Worm (Caenorhabditis elegans): ENCODE results near the gene spp-8.

spp-8 gene

DNA sequence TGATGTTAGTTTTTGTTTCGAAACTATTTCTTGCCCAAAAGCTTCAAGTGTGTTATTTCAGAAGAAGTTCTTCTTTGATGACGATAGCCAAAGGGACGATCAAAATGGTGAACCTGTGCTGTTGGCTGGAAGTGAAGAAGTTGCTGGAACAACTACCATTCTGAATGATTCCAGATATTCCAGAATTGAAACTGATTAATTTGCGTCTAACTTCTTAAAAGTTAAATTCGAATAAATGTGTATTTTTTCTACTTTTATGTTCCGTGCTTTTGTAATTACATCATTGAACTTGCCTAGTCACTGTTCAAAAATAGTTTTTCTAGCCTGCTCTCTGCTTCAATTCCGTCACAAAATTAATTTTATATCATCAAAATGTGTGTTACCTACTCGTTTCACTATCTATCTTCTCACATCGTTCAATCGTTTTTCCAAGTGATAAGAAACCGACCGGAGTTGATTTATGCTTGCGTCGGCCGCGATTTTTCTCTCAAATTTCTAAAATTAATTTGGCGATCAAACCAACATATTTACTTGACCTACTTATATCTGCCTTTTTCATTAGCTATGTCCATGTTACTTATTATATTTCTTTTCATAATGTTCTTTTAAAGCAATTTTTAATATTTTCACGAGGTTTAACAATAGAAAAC is 6.3 kb upstream of the spp-8 start:
- TF ChIP-seq unc-62 (GFP tag; optimal IDR thresholded peaks at IDR 0.05), result no peak

DNA sequence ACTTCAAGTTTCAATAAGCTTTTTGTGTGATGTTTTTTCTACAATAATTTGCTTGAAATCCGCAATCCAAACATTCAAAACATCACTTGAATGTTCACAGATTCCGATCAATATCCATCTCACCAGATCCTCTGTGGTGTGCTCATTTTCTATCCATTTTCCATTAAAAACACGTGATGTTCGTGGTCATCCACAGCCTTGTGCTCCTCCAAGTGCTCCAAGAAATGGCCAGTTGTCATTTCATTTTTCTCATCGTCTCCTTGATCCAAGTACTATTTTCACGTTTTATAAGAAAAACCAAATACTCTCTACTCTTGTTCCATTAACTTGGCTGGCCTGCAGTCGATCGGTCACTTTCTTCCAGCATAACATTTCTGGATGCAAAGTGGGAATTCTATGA is 5.3 kb upstream of the spp-8 start:
- TF ChIP-seq unc-62 (GFP tag; optimal IDR thresholded peaks at IDR 0.05), result no peak

DNA sequence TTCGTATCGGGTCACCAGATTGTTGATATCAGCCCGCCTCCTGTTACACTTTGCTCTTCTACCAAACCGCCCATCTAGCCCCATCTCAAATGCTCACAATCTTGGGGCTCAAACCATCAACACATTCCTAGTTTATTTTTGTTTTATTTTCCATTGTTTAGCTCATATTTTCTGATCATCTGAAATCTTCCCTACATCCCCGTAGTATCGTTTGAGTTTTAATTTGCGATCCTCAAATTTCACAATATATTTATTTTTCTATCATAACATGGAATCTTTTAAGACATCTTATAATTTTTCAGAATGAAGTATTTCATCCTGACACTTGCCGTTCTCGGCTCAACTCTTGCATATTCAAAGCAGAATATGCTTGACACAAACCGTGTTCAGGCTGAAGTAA is 4.6 kb upstream of the spp-8 start, which contains the start of gene spp-10:
Gene spp-10, plus strand, starts transcription at position 301 of the 400 bp plus-strand sequence.
- no peak for TF ChIP-seq unc-62 (GFP tag; optimal IDR thresholded peaks at IDR 0.05)

DNA sequence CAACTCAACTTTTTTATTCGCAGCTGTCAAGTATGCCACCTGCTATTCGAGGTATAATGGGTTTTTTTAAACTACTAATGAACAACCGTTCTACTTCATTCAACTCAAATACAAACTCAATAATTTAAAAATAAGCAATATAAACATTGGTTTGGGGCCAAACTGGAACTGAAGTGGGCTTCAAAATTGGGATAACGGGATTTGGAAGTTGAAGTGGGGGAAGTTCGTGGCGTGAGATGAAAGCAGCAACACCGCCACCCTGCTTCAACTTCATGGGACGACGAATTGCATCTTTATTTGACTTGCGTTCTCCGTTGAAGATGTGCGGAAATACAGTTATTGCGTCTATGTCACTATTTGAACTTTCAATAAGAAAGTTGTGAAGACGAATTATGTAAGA is 2.9 kb upstream of the spp-8 start:
- no peak for TF ChIP-seq unc-62 (GFP tag; optimal IDR thresholded peaks at IDR 0.05)

DNA sequence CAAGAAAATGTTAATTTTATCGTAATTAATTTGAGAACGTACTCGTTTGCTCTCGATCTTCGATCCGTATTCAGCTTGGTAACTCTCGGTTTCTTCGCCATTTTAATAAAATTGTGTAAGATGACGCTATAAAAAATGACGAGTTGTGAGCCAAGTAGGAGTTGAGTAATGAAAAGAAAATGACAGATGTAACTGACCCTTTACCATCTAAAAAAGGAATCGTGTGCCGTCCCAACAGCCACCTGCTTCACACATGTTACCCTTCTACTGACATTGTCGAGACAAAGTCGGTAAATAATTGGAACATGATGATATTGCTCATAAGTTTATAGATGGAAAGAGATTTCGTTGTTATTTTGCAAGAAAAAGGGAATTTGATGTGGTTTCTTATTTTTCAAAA is 2.1 kb upstream of the spp-8 start, which contains the start of gene hlh-12:
Gene hlh-12, minus strand, starts transcription at position 101 of the 400 bp plus-strand sequence.
- no peak for TF ChIP-seq unc-62 (GFP tag; optimal IDR thresholded peaks at IDR 0.05)

DNA sequence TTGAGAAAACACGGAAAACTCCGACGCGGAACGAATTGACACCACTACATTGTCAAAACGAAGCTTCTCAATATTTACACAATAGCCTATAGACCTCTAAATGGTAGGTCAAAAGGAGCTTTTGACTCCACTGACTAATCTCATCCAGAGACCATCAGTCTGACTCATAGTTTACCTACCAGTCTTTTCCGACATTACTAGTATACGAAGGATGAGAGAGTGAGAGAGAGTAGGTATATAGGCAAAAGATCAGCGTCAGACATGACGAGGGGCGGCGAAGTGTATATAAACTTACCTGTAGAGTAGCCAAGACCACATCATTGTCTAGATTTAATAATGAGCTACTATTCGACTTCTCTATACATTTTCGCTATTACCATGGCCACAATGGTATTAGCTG is 5.7 kb downstream of the spp-8 start, which contains the start of gene srlf-3:
Gene srlf-3, plus strand, starts transcription at position 301 of the 400 bp plus-strand sequence.
- TF ChIP-seq unc-62 (GFP tag; optimal IDR thresholded peaks at IDR 0.05), result no peak

DNA sequence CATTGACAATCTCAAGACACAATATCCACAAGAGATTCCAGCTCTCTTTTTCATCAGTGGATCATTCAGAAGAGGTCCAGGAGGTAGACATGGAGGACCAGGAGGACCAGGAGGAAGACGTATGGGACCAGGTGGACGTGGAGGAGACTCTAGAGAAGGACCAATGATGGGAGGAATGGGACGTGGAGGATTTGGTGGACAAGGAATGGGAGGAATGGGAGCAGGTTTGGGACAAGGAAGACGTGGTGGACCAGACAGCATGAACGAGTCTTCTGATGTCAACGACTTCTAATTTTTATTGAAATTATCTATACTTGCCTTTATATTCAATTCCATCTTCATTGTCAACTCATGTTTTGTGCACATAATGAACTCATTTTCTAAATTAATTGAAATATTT is 6.6 kb downstream of the spp-8 start:
- no peak for TF ChIP-seq unc-62 (GFP tag; optimal IDR thresholded peaks at IDR 0.05)

DNA sequence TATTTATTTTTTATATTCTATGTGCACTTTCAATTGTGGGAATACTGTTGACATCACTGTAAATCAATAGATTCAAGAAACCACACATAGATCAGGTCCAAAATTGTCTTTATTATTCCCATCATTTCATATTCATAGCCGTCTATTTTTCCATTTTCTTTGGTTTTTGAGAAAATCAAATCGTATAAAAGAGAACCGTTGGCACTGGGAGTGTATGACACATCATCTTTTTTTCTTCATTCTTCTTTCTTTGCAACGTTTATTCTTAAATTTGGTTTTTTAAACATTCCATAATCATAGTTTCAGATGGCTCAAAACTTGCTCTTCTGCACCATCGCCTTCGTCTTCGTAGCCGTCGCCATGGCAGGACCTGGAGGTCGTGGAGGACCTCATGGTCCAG is 8.5 kb downstream of the spp-8 start, which contains the start of gene srlf-2:
Gene srlf-2, plus strand, starts transcription at position 301 of the 400 bp plus-strand sequence.
- TF ChIP-seq unc-62 (GFP tag; optimal IDR thresholded peaks at IDR 0.05), result no peak

DNA sequence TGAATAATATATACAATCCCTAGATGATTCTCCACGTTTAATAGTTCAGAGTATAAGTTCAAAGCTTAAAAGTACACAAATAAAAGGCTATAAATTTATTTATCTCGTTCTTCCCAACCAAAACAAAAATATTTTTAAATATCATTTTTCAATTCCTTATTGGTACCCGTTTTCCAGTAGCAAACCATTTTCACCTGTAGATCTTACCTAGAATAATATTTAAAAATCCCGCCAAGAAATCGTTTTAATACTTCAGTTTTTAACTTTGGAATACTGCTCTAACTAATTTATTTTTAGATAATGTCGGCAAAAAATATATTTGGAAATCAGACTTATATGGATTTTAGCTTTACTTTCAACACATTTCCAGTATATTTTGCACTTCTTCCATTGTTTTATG is 10.8 kb downstream of the spp-8 start, which contains the start of gene sru-7:
Gene sru-7, plus strand, starts transcription at position 301 of the 400 bp plus-strand sequence.
- TF ChIP-seq unc-62 (GFP tag; optimal IDR thresholded peaks at IDR 0.05), result no peak

DNA sequence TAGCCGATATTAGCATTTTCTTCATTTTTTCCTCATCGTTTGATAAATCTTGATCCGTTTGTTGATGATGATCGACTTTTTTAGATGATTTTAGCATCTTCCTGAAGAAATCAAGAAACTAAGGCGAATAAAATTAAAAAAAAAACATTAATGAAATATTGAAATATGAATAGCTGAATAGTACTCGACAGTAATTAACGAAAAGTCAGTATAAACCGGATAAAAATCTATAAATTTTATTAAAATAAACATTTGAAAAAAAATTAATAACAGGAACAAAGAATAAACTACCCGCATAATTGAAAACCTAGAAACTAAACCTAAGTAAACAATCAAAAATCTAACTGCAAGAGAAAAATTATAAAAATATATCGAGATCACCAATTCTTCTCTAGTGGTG is 14.8 kb downstream of the spp-8 start, which contains the start of gene C28C12.12:
Gene C28C12.12, minus strand, starts transcription at position 101 of the 400 bp plus-strand sequence.
- TF ChIP-seq unc-62 (GFP tag; optimal IDR thresholded peaks at IDR 0.05), result no peak

DNA sequence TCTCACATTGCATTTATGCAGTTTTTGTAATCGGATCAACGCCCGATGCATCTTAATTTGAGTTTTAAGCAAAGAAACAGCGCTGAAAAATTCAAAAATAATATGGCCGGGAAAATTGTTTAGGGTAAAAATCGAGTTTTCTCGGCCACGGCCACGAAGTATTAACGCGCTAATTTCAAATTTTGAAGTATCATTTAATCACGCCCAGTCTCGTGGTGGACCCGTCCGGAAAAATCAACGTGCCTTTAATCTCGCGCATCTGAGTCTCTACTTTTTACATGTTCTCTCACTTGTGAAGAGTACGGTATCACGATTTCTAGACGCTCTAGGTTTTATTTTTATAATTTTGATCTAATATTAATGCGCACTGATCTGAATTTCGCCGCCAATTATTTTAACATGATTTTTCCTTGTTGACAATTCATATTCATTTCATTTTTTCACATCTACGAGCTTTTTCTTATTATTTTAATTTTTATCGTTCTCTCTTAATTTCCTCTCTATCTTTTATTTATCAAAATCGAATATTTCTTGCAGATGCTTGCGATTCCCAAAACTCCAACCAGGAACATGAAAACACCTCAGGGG is 17.4 kb downstream of the spp-8 start, which contains the start of the genes acdh-13 and mesp-1:
Gene acdh-13, minus strand, starts transcription at position 51 of the 588 bp plus-strand sequence.
Gene mesp-1, plus strand, starts transcription at position 538 of the 588 bp plus-strand sequence.
- TF ChIP-seq unc-62 (GFP tag; optimal IDR thresholded peaks at IDR 0.05), result no peak

DNA sequence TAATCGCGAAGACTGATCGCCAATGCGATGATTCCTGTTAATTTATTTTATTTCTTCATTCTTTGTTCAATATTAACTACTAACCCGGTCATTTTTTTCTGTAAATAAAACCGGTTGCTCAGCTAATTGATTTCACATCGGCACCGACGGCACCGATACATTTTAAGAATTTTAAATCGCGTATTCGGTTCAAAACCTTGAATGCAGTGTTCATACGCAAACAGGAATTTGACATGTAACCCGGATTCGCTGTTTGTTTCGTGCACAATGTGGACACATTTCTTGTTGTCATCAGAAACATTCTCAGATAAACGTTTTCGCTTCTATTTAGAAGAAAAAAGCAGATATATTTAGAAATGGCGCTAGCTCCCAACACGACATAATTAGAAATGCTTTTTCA is 18.5 kb downstream of the spp-8 start:
- no peak for TF ChIP-seq unc-62 (GFP tag; optimal IDR thresholded peaks at IDR 0.05)

DNA sequence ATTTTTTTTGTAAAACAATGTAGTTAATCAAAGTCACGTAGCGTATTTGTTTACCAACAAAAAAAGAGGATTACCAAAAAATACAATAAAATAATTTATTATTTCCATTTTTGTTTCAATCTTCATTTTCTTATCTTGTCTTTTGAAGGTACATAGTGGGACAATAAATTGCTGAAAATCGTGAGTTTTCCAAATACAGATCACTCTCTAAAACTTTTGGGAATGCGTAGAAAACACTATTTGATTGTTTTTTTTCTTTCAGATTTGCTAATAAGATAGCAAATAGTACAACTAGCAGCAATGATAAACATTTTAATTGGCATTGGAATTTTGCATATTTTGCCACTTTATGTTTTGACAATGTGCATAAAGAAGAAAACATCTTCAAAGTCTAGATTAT is 19.9 kb downstream of the spp-8 start, which contains the start of gene C28C12.1:
Gene C28C12.1, plus strand, starts transcription at position 301 of the 400 bp plus-strand sequence.
- no peak for TF ChIP-seq unc-62 (GFP tag; optimal IDR thresholded peaks at IDR 0.05)

DNA sequence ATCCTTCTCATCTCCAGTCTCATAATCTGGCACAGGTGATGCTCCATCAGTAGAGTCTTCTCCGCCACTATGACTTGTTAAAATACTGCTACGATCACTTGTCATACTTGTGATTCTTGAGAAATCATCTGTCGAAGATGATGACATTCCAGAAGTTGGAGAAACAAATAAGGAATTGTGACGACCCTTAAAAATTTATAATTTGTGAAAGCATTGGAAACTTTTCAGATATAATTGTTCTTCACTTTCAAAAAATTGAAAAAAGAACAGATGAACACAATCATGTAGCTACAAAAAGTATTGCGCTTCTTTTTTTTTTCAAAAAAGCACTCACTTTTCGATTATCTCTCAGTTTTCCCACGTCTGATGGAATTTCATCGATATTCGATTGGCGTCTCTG is 24.6 kb downstream of the spp-8 start:
- no peak for TF ChIP-seq unc-62 (GFP tag; optimal IDR thresholded peaks at IDR 0.05)

DNA sequence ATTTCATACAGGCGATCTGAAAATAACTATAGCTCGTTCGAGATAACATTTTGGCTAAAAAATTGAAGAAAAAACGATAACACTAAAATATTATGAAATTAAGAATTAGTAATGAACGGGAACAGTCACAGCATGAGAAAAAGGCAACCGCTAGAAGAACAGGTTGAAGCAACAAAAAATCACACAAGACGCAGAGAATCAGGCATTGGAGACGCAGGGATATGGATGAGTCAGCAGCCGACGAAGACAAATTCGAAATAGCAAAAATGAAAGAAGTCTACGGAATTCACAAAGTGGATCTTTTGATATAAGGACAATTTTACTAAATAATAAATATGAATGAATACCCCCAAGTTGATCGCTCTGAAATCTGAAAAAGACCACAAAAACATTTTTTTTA is 29.1 kb downstream of the spp-8 start, which contains the start of gene tag-77:
Gene tag-77, minus strand, starts transcription at position 15 of the 400 bp plus-strand sequence.
- no peak for TF ChIP-seq unc-62 (GFP tag; optimal IDR thresholded peaks at IDR 0.05)

DNA sequence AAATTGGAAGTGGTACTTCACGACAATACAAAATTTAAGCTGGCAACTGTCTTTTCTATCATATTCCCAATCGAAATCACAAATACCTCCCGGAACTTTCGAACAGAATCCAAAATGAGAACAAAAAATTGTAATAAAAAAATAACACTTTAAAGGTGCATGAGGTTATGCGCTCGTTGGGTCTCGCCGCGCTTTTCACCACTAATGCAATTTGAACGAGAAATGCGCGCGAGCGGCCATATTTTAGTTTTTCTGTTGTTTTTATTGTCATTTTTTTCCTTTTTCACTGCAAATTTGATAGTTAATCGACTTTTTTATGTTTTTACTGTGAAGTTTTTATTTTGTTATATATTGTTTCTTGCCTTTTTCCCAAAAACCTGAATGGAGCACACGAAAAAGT is 29.6 kb downstream of the spp-8 start, which contains the start of gene mes-6:
Gene mes-6, plus strand, starts transcription at position 229 of the 400 bp plus-strand sequence.
- TF ChIP-seq unc-62 (GFP tag; optimal IDR thresholded peaks at IDR 0.05), result no peak

DNA sequence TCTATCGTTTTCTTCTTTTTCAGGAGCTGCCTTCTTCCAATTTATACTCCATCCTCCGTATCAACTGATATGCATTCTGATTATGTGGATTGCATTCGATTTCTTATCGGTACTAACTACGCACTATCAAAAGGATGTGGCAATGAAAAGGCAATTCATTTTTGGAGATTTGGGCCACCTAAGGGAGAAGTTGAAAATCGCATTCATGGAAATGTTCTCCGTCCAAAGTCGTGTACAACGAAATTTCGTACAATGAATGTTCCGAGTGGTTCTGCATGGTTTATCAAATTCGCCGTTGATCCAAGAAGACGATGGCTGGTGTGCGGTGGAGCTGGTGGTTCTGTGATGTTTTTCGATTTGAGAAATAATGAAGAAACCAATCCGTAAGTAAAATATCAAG is 31.2 kb downstream of the spp-8 start, which contains the start of gene C09G4.4:
Gene C09G4.4, plus strand, starts transcription at position 301 of the 400 bp plus-strand sequence.
- no peak for TF ChIP-seq unc-62 (GFP tag; optimal IDR thresholded peaks at IDR 0.05)
